Fruit fly (Drosophila melanogaster) whole organism, wandering third instar larva: Measurements from ENCODE around the gene Grx3.
A peak's percentile ranks its signal among the peaks of the same experiment; 100 is the strongest.

Experiments
- Abd-B ChIP-seq: fragments of >200 bp; optimal IDR thresholded peaks from 2 replicates; lab custom pipeline; 2017; ENCODE audit warnings: missing biosample characterization, missing genetic modification characterization
- CG32264 ChIP-seq: fragments of 200-800 bp; sonication (Bioruptor generic); optimal IDR thresholded peaks from 2 replicates; lab custom pipeline; 2016; ENCODE audit warnings: missing biosample characterization, missing genetic modification characterization
- CG9705 ChIP-seq: fragments of 200-800 bp; sonication (Bioruptor generic); optimal IDR thresholded peaks from 2 replicates; lab custom pipeline; 2018; ENCODE audit warnings: missing biosample characterization, mild to moderate bottlenecking, missing genetic modification characterization
- CrebA ChIP-seq: fragments of 200-800 bp; sonication (Bioruptor generic); optimal IDR thresholded peaks from 2 replicates; lab custom pipeline; 2016; ENCODE audit warnings: missing biosample characterization, mild to moderate bottlenecking, missing genetic modification characterization, borderline replicate concordance
- Dfd ChIP-seq: fragments of >200 bp; optimal IDR thresholded peaks from 2 replicates; lab custom pipeline; 2017; ENCODE audit warnings: missing biosample characterization, missing genetic modification characterization
- Dif ChIP-seq: fragments of 200-275, 200-300 bp; sonication (Bioruptor generic); optimal IDR thresholded peaks from 2 replicates; lab custom pipeline; 2018; ENCODE audit warnings: missing biosample characterization, missing genetic modification characterization; ENCODE audit not compliant: partially characterized antibody
- GATAd ChIP-seq: sonication (Bioruptor generic); optimal IDR thresholded peaks from 2 replicates; lab custom pipeline; 2016; ENCODE audit warnings: missing biosample characterization, missing genetic modification characterization
- HLH106 ChIP-seq: fragments of 200-800 bp; optimal IDR thresholded peaks from 3 replicates; lab custom pipeline; 2019; ENCODE audit warnings: missing biosample characterization, mild to moderate bottlenecking, missing genetic modification characterization, moderate library complexity
- Hr83 ChIP-seq: fragments of 200-300 bp; sonication (Bioruptor generic); optimal IDR thresholded peaks from 2 replicates; lab custom pipeline; 2016; ENCODE audit warnings: missing biosample characterization, mild to moderate bottlenecking, missing genetic modification characterization, moderate library complexity; ENCODE audit not compliant: poor library complexity, severe bottlenecking
- Jra ChIP-seq: sonication (Bioruptor generic); optimal IDR thresholded peaks from 2 replicates; lab custom pipeline; 2016; ENCODE audit warnings: missing biosample characterization, missing genetic modification characterization
- Mio ChIP-seq: sonication (Bioruptor generic); optimal IDR thresholded peaks from 2 replicates; lab custom pipeline; 2016; ENCODE audit warnings: missing biosample characterization, missing genetic modification characterization
- Myc ChIP-seq: fragments of >200 bp; optimal IDR thresholded peaks from 2 replicates; lab custom pipeline; 2017
- N ChIP-seq: fragments of >200 bp; optimal IDR thresholded peaks from 2 replicates; lab custom pipeline; 2018; ENCODE audit warnings: missing biosample characterization, missing external identifiers, missing genetic modification characterization
- OdsH ChIP-seq: fragments of 200-800 bp; sonication (Bioruptor generic); optimal IDR thresholded peaks from 2 replicates; lab custom pipeline; 2016; ENCODE audit warnings: missing biosample characterization, mild to moderate bottlenecking, missing genetic modification characterization
- Rel ChIP-seq, 2 experiments: fragments of 200-800 bp; sonication (Bioruptor generic) in 1 of 2; optimal IDR thresholded peaks; 2 replicates in 1 of 2; 3 replicates in 1 of 2; lab custom pipeline; 2016 to 2019; ENCODE audit warnings: mild to moderate bottlenecking in 2 of 2, missing biosample characterization in 2 of 2, missing genetic modification characterization in 2 of 2, moderate library complexity in 1 of 2
- Sp1 ChIP-seq: fragments of 200-800 bp; sonication (Bioruptor generic); optimal IDR thresholded peaks from 3 replicates; lab custom pipeline; 2019; ENCODE audit warnings: missing biosample characterization, mild to moderate bottlenecking, missing genetic modification characterization, moderate library complexity
- Vsx2 ChIP-seq: fragments of 200-300, 225-300 bp; sonication (Bioruptor generic); optimal IDR thresholded peaks from 2 replicates; lab custom pipeline; 2018; ENCODE audit warnings: missing biosample characterization, missing genetic modification characterization; ENCODE audit not compliant: partially characterized antibody
- br ChIP-seq: fragments of 200-800 bp; sonication (Bioruptor generic); optimal IDR thresholded peaks from 2 replicates; lab custom pipeline; 2016; ENCODE audit warnings: missing biosample characterization, missing genetic modification characterization
- brk ChIP-seq: fragments of 200-800 bp; sonication (Bioruptor generic); optimal IDR thresholded peaks from 2 replicates; lab custom pipeline; 2016; ENCODE audit warnings: missing biosample characterization, mild to moderate bottlenecking, missing genetic modification characterization
- dl ChIP-seq, 2 experiments: fragments of 175-275, 200-275 bp in 1 of 2; fragments of 200-275 bp in 1 of 2; sonication (Bioruptor generic); optimal IDR thresholded peaks; lab custom pipeline; 2018; ENCODE audit warnings: mild to moderate bottlenecking in 2 of 2, missing biosample characterization in 2 of 2, missing genetic modification characterization in 2 of 2, moderate library complexity in 2 of 2; ENCODE audit not compliant: partially characterized antibody in 2 of 2, insufficient read depth in 1 of 2
- dmrt93B ChIP-seq: fragments of 200-800 bp; sonication (Bioruptor generic); optimal IDR thresholded peaks from 2 replicates; lab custom pipeline; 2018; ENCODE audit warnings: missing biosample characterization, mild to moderate bottlenecking, missing genetic modification characterization
- dsf ChIP-seq: sonication (Bioruptor generic); optimal IDR thresholded peaks from 2 replicates; lab custom pipeline; 2016; ENCODE audit warnings: missing biosample characterization, missing genetic modification characterization, borderline replicate concordance
- ey ChIP-seq: fragments of 200-800 bp; sonication (Bioruptor generic); optimal IDR thresholded peaks from 2 replicates; lab custom pipeline; 2016; ENCODE audit warnings: missing biosample characterization, missing genetic modification characterization
- foxo ChIP-seq, 2 experiments: fragments of 200-800 bp; sonication (Bioruptor generic); optimal IDR thresholded peaks; 2 replicates in 1 of 2; 3 replicates in 1 of 2; lab custom pipeline; 2016 to 2017; ENCODE audit warnings: missing biosample characterization in 2 of 2, missing genetic modification characterization in 2 of 2
- fru ChIP-seq: fragments of 200-800 bp; sonication (Bioruptor generic); optimal IDR thresholded peaks from 3 replicates; lab custom pipeline; 2016; ENCODE audit warnings: missing biosample characterization, mild to moderate bottlenecking, missing genetic modification characterization
- h ChIP-seq: fragments of 200-800 bp; sonication (Bioruptor generic); optimal IDR thresholded peaks from 3 replicates; lab custom pipeline; 2016; ENCODE audit warnings: missing biosample characterization, mild to moderate bottlenecking, missing genetic modification characterization
- jim ChIP-seq: fragments of 175-275, 200-325 bp; sonication (Bioruptor generic); optimal IDR thresholded peaks from 2 replicates; lab custom pipeline; 2016; ENCODE audit warnings: missing biosample characterization, mild to moderate bottlenecking, missing genetic modification characterization
- lola ChIP-seq: fragments of >200 bp; optimal IDR thresholded peaks from 2 replicates; lab custom pipeline; 2017; ENCODE audit warnings: missing biosample characterization, missing genetic modification characterization
- pan ChIP-seq: fragments of >200 bp; optimal IDR thresholded peaks from 2 replicates; lab custom pipeline; 2017
- psq ChIP-seq: fragments of 200-800 bp; sonication (Bioruptor generic); optimal IDR thresholded peaks from 3 replicates; lab custom pipeline; 2017; ENCODE audit warnings: missing biosample characterization, mild to moderate bottlenecking, missing genetic modification characterization, moderate library complexity
- rgr ChIP-seq: fragments of 200-800 bp; sonication (Bioruptor generic); optimal IDR thresholded peaks from 3 replicates; lab custom pipeline; 2016; ENCODE audit warnings: missing biosample characterization, mild to moderate bottlenecking, missing genetic modification characterization
- sage ChIP-seq: fragments of 200-800 bp; sonication (Bioruptor generic); optimal IDR thresholded peaks from 2 replicates; lab custom pipeline; 2016; ENCODE audit warnings: missing biosample characterization, mild to moderate bottlenecking, missing genetic modification characterization
- sv ChIP-seq: fragments of 200-800 bp; sonication (Bioruptor generic); optimal IDR thresholded peaks from 3 replicates; lab custom pipeline; 2016; ENCODE audit warnings: missing biosample characterization, missing genetic modification characterization
- tai ChIP-seq: sonication (Bioruptor generic); optimal IDR thresholded peaks from 2 replicates; lab custom pipeline; 2016; ENCODE audit warnings: missing biosample characterization, missing genetic modification characterization
- usp ChIP-seq: fragments of >200 bp; optimal IDR thresholded peaks from 2 replicates; lab custom pipeline; 2017; ENCODE audit warnings: missing biosample characterization, missing genetic modification characterization
- woc ChIP-seq: sonication (Bioruptor generic); optimal IDR thresholded peaks from 2 replicates; lab custom pipeline; 2016; ENCODE audit warnings: missing biosample characterization, mild to moderate bottlenecking, missing genetic modification characterization

Grx3 gene

DNA sequence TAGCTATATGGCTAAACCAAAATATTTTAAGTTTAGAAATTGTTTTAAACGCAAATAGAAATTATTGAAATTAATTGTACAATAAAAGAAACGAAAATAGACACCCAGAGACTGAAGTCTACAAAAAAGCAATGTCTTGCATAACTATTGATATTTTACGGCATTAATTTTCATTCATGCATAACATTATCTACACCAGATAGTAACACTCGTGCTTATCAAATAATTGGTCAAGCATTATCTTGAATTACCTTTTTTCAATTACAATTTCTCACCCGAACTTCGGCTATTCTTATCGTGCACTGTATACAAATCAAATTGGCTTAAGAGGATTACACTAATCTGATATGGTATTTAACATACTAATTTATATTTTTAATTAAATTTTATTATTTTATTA lies 9.8 kb downstream of the Grx3 start:
- TF ChIP-seq CG32264 (GFP tag; lab: Kevin White, UChicago) (no peak), h (GFP tag; lab: Kevin White, UChicago) (no peak)

DNA sequence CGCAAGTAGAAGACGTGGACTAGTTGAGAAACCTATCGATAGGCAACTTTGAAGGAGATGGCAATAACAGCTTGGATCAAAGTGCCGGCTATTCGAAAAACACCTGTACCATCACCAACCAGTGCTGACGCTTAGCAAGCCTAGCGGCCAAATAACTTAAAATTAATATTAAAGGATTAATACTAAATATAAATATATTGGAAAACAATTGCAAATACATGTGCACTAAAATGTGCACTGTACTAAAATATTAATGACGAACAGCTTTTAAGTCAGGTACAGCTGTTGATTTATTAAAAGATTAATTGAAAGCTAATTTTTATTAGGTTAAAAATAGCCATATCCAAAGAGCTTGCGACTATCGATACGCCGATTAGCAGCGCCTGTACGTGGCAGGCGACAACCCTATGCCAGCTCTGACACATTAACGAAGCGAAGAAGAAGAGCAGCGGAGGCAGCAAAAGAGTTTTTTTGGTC lies 12.3 kb downstream of the Grx3 start, which contains the start of the genes CG9302 and beta'COP:
Gene CG9302, minus strand, starts transcription at position 51 of the 477 bp plus-strand sequence.
Gene beta'COP, plus strand, starts transcription at position 415 of the 477 bp plus-strand sequence.
- TF ChIP-seq N (GFP tag; lab: Kevin White, UChicago) (no peak), Jra (GFP tag; lab: Kevin White, UChicago) (no peak), psq (GFP tag; lab: Kevin White, UChicago) (peak; percentile 61), sage (GFP tag; lab: Kevin White, UChicago) (no peak), HLH106 (tag; lab: Kevin White, UChicago) (peak; percentile 86), Hr83 (GFP tag; lab: Kevin White, UChicago) (no peak), woc (GFP tag; lab: Kevin White, UChicago) (peak; percentile 83), foxo (GFP tag; optimal IDR thresholded peaks at IDR 0.05; lab: Kevin White, UChicago) (peak in 1 of 2 experiments; percentile 80), Abd-B (GFP tag; lab: Kevin White, UChicago) (no peak), pan (lab: Kevin White, UChicago) (no peak), Myc (lab: Kevin White, UChicago) (peak; percentile 97), OdsH (GFP tag; lab: Kevin White, UChicago) (peak; percentile 63), Mio (GFP tag; lab: Kevin White, UChicago) (no peak), GATAd (GFP tag; lab: Kevin White, UChicago) (peak; percentile 12), sv (GFP tag; lab: Kevin White, UChicago) (peak; percentile 53), Rel (GFP tag; optimal IDR thresholded peaks at IDR 0.05; lab: Kevin White, UChicago) (no peak), Rel (tag; optimal IDR thresholded peaks at IDR 0.05; lab: Kevin White, UChicago) (peak; percentile 25), ey (GFP tag; lab: Kevin White, UChicago) (peak; percentile 35), jim (GFP tag; lab: Kevin White, UChicago) (no peak), Sp1 (peak; percentile 77), CG9705 (GFP tag; lab: Kevin White, UChicago) (peak; percentile 66)

DNA sequence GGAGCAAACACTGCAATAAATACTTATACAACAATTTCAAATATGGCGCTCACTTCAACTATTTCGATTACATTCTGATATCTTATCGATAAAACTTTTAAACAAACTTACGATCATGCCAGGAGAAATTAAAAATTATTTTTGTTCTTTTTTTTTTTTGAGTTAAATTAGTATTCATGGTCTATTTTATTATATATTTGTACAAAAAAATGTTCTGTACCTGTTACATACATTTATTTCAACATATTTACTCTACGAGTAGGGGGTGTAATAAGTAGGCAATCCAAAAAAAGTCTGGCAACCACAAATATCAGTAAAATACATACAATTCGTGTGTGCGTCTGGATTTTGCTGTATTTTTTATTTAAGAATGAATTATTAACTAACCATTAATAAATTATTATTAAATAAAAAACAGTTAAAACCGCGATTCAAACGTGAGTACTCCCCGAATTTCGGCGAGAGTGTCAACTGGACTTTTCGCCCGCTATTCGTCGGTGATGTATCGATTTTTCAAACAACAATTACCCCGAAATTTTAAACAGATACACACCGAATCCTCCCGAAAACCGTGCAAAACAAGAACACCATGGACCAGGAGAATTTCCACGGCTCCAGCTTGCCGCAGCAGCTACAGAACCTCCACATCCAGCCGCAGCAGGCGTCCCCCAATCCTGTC lies 16.2 kb downstream of the Grx3 start, which contains the start of gene loqs:
Gene loqs, plus strand, starts transcription at position 302 of the 679 bp plus-strand sequence.
- TF ChIP-seq Vsx2 (GFP tag; lab: Kevin White, UChicago) (no peak), Rel (GFP tag; optimal IDR thresholded peaks at IDR 0.05; lab: Kevin White, UChicago) (no peak), Rel (tag; optimal IDR thresholded peaks at IDR 0.05; lab: Kevin White, UChicago) (peak; percentile 20), CG9705 (GFP tag; lab: Kevin White, UChicago) (no peak), sage (GFP tag; lab: Kevin White, UChicago) (no peak), HLH106 (tag; lab: Kevin White, UChicago) (no peak), sv (GFP tag; lab: Kevin White, UChicago) (no peak), foxo (GFP tag; optimal IDR thresholded peaks at IDR 0.05; lab: Kevin White, UChicago) (peak in 1 of 2 experiments; percentile 28), woc (GFP tag; lab: Kevin White, UChicago) (peak; percentile 34)

DNA sequence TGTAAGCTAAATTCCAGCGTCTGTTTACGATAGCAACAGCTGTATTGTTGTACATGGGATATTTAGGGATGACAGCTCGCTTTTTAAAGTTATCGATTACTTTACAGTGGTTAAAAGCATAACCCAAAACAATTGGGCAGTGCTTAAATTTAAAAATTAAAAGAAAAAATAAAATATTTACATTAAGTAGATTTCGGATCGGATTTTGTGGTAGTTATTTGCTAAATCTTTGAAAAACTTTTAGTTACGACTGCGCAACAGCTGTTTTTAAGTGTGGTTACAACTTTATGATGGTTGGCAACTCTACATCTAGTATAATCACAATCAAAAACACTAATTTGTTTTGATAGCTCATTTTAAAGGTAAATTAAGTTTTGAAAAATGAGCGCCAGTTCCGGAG lies 21.0 kb downstream of the Grx3 start, which contains the start of the genes Ing5 and CG7099:
Gene Ing5, minus strand, starts transcription at position 58 of the 400 bp plus-strand sequence.
Gene CG7099, plus strand, starts transcription at position 317 of the 400 bp plus-strand sequence.
- TF ChIP-seq Vsx2 (GFP tag; lab: Kevin White, UChicago) (no peak), dl (GFP tag; optimal IDR thresholded peaks at IDR 0.05; lab: Kevin White, UChicago; ENCODE audit: insufficient read depth in 1 of 2, partially characterized antibody in 2 of 2) (no peak), sage (GFP tag; lab: Kevin White, UChicago) (peak; percentile 90), Dif (GFP tag; lab: Kevin White, UChicago) (no peak), Abd-B (GFP tag; lab: Kevin White, UChicago) (no peak), Jra (GFP tag; lab: Kevin White, UChicago) (peak; percentile 90), Hr83 (GFP tag; lab: Kevin White, UChicago) (peak; percentile 92), Myc (lab: Kevin White, UChicago) (no peak), br (peak; percentile 94), tai (GFP tag; lab: Kevin White, UChicago) (no peak), ey (GFP tag; lab: Kevin White, UChicago) (peak; percentile 93), dsf (GFP tag; lab: Kevin White, UChicago) (peak; percentile 92), CrebA (no peak), fru (GFP tag; lab: Kevin White, UChicago) (peak; percentile 94), pan (lab: Kevin White, UChicago) (no peak), rgr (peak; percentile 98), jim (GFP tag; lab: Kevin White, UChicago) (peak; percentile 78), CG32264 (GFP tag; lab: Kevin White, UChicago) (peak; percentile 63), usp (no peak), woc (GFP tag; lab: Kevin White, UChicago) (peak; percentile 91), Sp1 (peak; percentile 92), lola (GFP tag; lab: Kevin White, UChicago) (no peak), brk (GFP tag; lab: Kevin White, UChicago) (no peak), Rel (GFP tag; optimal IDR thresholded peaks at IDR 0.05; lab: Kevin White, UChicago) (peak; percentile 80), Rel (tag; optimal IDR thresholded peaks at IDR 0.05; lab: Kevin White, UChicago) (peak; percentile 74), Mio (GFP tag; lab: Kevin White, UChicago) (peak; percentile 62), CG9705 (GFP tag; lab: Kevin White, UChicago) (peak; percentile 93), sv (GFP tag; lab: Kevin White, UChicago) (peak; percentile 97), Dfd (GFP tag; lab: Kevin White, UChicago) (no peak), dmrt93B (GFP tag; lab: Kevin White, UChicago) (peak; percentile 90), psq (GFP tag; lab: Kevin White, UChicago) (peak; percentile 93), GATAd (GFP tag; lab: Kevin White, UChicago) (peak; percentile 92)
